Fruit fly (Drosophila melanogaster) whole organism, pupa: ENCODE data around the gene CG17177.

Experiments used
- CG12605 ChIP-seq: fragments of 200-800 bp; sonication (Bioruptor generic); IDR thresholded peaks from 2 replicates; pipeline ENCODE4 v1.3.6; 2022; ENCODE audit warnings: missing biosample characterization, missing genetic modification characterization
- CG15710 ChIP-seq: fragments of 200-800 bp; sonication (Bioruptor generic); optimal IDR thresholded peaks from 2 replicates; lab custom pipeline; 2018; ENCODE audit warnings: missing biosample characterization, mild to moderate bottlenecking, missing genetic modification characterization, moderate library complexity
- CG34367 ChIP-seq: fragments of 200-800 bp; sonication (Bioruptor generic); optimal IDR thresholded peaks from 2 replicates; lab custom pipeline; 2018; ENCODE audit warnings: missing biosample characterization, mild to moderate bottlenecking, missing genetic modification characterization
- gl ChIP-seq: fragments of 200-800 bp; sonication (Bioruptor generic); optimal IDR thresholded peaks from 2 replicates; lab custom pipeline; 2018; ENCODE audit warnings: missing biosample characterization, mild to moderate bottlenecking, missing genetic modification characterization

DNA sequence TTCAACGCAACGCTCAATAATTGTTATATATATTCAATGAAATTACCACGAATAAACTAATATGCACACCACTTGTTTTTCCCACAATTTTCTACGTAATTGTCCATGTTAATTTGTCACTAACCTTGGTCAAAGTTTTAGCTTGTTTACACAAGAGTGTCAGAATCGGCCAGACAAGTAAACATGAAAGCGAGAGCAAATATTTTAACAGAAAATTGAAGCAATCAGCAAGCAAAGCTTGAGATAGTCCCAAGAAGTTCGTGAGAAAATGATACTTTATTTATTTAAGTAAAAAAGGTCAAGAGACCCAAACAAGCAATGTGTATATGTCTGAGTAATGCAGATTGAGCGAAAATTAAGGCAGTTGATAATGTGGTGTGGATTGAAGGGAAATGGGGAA, 6.6 kb upstream of the CG17177 start:
- TF ChIP-seq gl (tag; lab: Kevin White, UChicago) = no peak
- no peak for TF ChIP-seq CG15710 (tag; lab: Kevin White, UChicago)
- no peak for TF ChIP-seq CG34367
- no peak for TF ChIP-seq CG12605
